Fruit fly (Drosophila melanogaster) whole organism, embryonic: ENCODE measurements around the gene CG15927.

Source experiments
- Atf-2 ChIP-seq: fragments of 200-800 bp; sonication (Bioruptor generic); optimal IDR thresholded peaks from 2 replicates; lab custom pipeline; 2016; ENCODE audit warnings: missing biosample characterization, missing genetic modification characterization
- BEAF-32 ChIP-seq: fragments of 200-800 bp; sonication (Bioruptor generic); optimal IDR thresholded peaks from 3 replicates; lab custom pipeline; 2017; ENCODE audit warnings: missing biosample characterization, missing genetic modification characterization, mild to moderate bottlenecking, moderate library complexity, missing genetic modification reagents
- CG10147 ChIP-seq: fragments of 200-800 bp; sonication (Bioruptor generic); optimal IDR thresholded peaks from 2 replicates; lab custom pipeline; 2019; ENCODE audit warnings: missing biosample characterization, mild to moderate bottlenecking, missing genetic modification characterization, moderate library complexity
- CG10462 ChIP-seq: fragments of 200-800 bp; sonication (Bioruptor generic); optimal IDR thresholded peaks from 2 replicates; lab custom pipeline; 2016; ENCODE audit warnings: missing biosample characterization, missing genetic modification characterization
- CG11085 ChIP-seq: fragments of 200-800 bp; sonication (Bioruptor generic); IDR thresholded peaks from 2 replicates; pipeline ENCODE4 v1.3.6; 2022; ENCODE audit warnings: missing biosample characterization, missing genetic modification characterization
- CG13624 ChIP-seq: fragments of 200-800 bp; sonication (Bioruptor generic); optimal IDR thresholded peaks from 2 replicates; lab custom pipeline; 2016; ENCODE audit warnings: missing biosample characterization, missing genetic modification characterization
- CG1529 ChIP-seq: fragments of 200-800 bp; sonication (Bioruptor generic); optimal IDR thresholded peaks from 3 replicates; lab custom pipeline; 2018; ENCODE audit warnings: missing biosample characterization, missing genetic modification characterization
- CG15514 ChIP-seq: fragments of 200-800 bp; sonication (Bioruptor generic); optimal IDR thresholded peaks from 3 replicates; lab custom pipeline; 2017; ENCODE audit warnings: missing biosample characterization, missing genetic modification characterization, mild to moderate bottlenecking, moderate library complexity, missing genetic modification reagents
- CG15696 ChIP-seq: fragments of 200-800 bp; sonication (Bioruptor generic); optimal IDR thresholded peaks from 2 replicates; lab custom pipeline; 2019; ENCODE audit warnings: missing biosample characterization, mild to moderate bottlenecking, missing genetic modification characterization, moderate library complexity
- CG16815 ChIP-seq: fragments of 200-800 bp; sonication (Bioruptor generic); optimal IDR thresholded peaks from 3 replicates; lab custom pipeline; 2017; ENCODE audit warnings: missing biosample characterization, mild to moderate bottlenecking, missing genetic modification characterization
- CG1832 ChIP-seq: fragments of 200-800 bp; sonication (Bioruptor generic); optimal IDR thresholded peaks from 2 replicates; lab custom pipeline; 2017; ENCODE audit warnings: missing biosample characterization, mild to moderate bottlenecking, missing genetic modification characterization, inconsistent platforms
- CG18599 ChIP-seq: fragments of 200-800 bp; sonication (Bioruptor generic); optimal IDR thresholded peaks from 3 replicates; lab custom pipeline; 2017; ENCODE audit warnings: missing biosample characterization, missing genetic modification characterization, mild to moderate bottlenecking, moderate library complexity, missing genetic modification reagents
- CG2120 ChIP-seq: fragments of 200-800 bp; sonication (Bioruptor generic); optimal IDR thresholded peaks from 3 replicates; lab custom pipeline; 2016; ENCODE audit warnings: missing biosample characterization, missing genetic modification characterization
- CG2678 ChIP-seq: fragments of 200-800 bp; sonication (Bioruptor generic); optimal IDR thresholded peaks from 3 replicates; lab custom pipeline; 2019; ENCODE audit warnings: missing biosample characterization, mild to moderate bottlenecking, missing genetic modification characterization, moderate library complexity
- CG2889 ChIP-seq: fragments of 200-800 bp; sonication (Bioruptor generic); IDR thresholded peaks from 3 replicates; pipeline ENCODE4 v1.3.6; 2022; ENCODE audit warnings: missing biosample characterization, missing genetic modification characterization
- CG32772 ChIP-seq: fragments of 200-800 bp; sonication (Bioruptor generic); IDR thresholded peaks from 2 replicates; pipeline ENCODE4 v1.3.6; 2022; ENCODE audit warnings: missing biosample characterization, missing genetic modification characterization
- CG3995 ChIP-seq: fragments of 200-800 bp; sonication (Bioruptor generic); optimal IDR thresholded peaks from 3 replicates; lab custom pipeline; 2016; ENCODE audit warnings: missing biosample characterization, missing genetic modification characterization
- CG4360 ChIP-seq: fragments of 200-800 bp; sonication (Bioruptor generic); IDR thresholded peaks from 2 replicates; pipeline ENCODE4 v1.3.6; 2022; ENCODE audit warnings: missing biosample characterization, missing genetic modification characterization
- CG6683 ChIP-seq: fragments of 200-800 bp; sonication (Bioruptor generic); optimal IDR thresholded peaks from 2 replicates; lab custom pipeline; 2017; ENCODE audit warnings: missing biosample characterization, mild to moderate bottlenecking, missing genetic modification characterization, missing genetic modification reagents
- CG7556 ChIP-seq: fragments of 200-800 bp; sonication (Bioruptor generic); optimal IDR thresholded peaks from 2 replicates; lab custom pipeline; 2017; ENCODE audit warnings: missing biosample characterization, mild to moderate bottlenecking, missing genetic modification characterization
- CG9609 ChIP-seq: fragments of 200-800 bp; sonication (Bioruptor generic); optimal IDR thresholded peaks from 3 replicates; lab custom pipeline; 2016; ENCODE audit warnings: missing biosample characterization, missing genetic modification characterization
- CkIIα-i1 ChIP-seq: fragments of 200-800 bp; sonication (Bioruptor generic); IDR thresholded peaks from 2 replicates; pipeline ENCODE4 v1.3.6; 2022; ENCODE audit warnings: missing biosample characterization, missing genetic modification characterization
- D ChIP-seq, 2 experiments: fragments of 200-800 bp in 1 of 2; fragments of >200 bp in 1 of 2; sonication (Bioruptor generic) in 1 of 2; optimal IDR thresholded peaks; 2 replicates in 1 of 2; 3 replicates in 1 of 2; lab custom pipeline; 2017; ENCODE audit warnings: mild to moderate bottlenecking in 1 of 2, missing biosample characterization in 1 of 2, missing genetic modification characterization in 1 of 2, missing genetic modification reagents in 1 of 2
- Dad ChIP-seq: fragments of 200-800 bp; sonication (Bioruptor generic); optimal IDR thresholded peaks from 3 replicates; lab custom pipeline; 2016; ENCODE audit warnings: missing biosample characterization, missing genetic modification characterization
- Dfd ChIP-seq, 2 experiments: fragments of >200 bp; optimal IDR thresholded peaks; 2 replicates each; lab custom pipeline; 2017; ENCODE audit warnings: missing biosample characterization in 2 of 2, missing genetic modification characterization in 2 of 2
- ERR ChIP-seq: fragments of 200-800 bp; sonication (Bioruptor generic); optimal IDR thresholded peaks from 2 replicates; lab custom pipeline; 2016; ENCODE audit warnings: missing biosample characterization, missing genetic modification characterization
- GATAe ChIP-seq: fragments of 200-800 bp; sonication (Bioruptor generic); conservative IDR thresholded peaks from 2 replicates; pipeline ENCODE4 v1.3.6; 2022; ENCODE audit warnings: missing biosample characterization, missing genetic modification characterization
- Jarid2 ChIP-seq: fragments of 200-800 bp; sonication (Bioruptor generic); optimal IDR thresholded peaks from 3 replicates; lab custom pipeline; 2017; ENCODE audit warnings: mild to moderate bottlenecking, missing biosample characterization, missing genetic modification reagents, missing genetic modification characterization
- MESR4 ChIP-seq: fragments of 200-800 bp; sonication (Bioruptor generic); optimal IDR thresholded peaks from 2 replicates; lab custom pipeline; 2018; ENCODE audit warnings: missing biosample characterization, mild to moderate bottlenecking, missing genetic modification characterization, moderate library complexity
- Mes4 ChIP-seq: fragments of 200-800 bp; sonication (Bioruptor generic); optimal IDR thresholded peaks from 2 replicates; lab custom pipeline; 2016; ENCODE audit warnings: missing biosample characterization, missing genetic modification characterization
- Myb ChIP-seq: fragments of 200-800 bp; sonication (Bioruptor generic); optimal IDR thresholded peaks from 2 replicates; lab custom pipeline; 2016; ENCODE audit warnings: missing biosample characterization, missing genetic modification characterization
- Neu2 ChIP-seq: fragments of 200-800 bp; sonication (Bioruptor generic); optimal IDR thresholded peaks from 3 replicates; lab custom pipeline; 2016; ENCODE audit warnings: missing biosample characterization, missing genetic modification characterization, borderline replicate concordance
- Nf-YC ChIP-seq: fragments of 200-800 bp; optimal IDR thresholded peaks from 3 replicates; lab custom pipeline; 2019; ENCODE audit warnings: missing biosample characterization, mild to moderate bottlenecking, missing genetic modification characterization, moderate library complexity
- Sin3A ChIP-seq: fragments of >200 bp; optimal IDR thresholded peaks from 2 replicates; lab custom pipeline; 2018
- ac ChIP-seq: fragments of 200-800 bp; sonication (Bioruptor generic); optimal IDR thresholded peaks from 3 replicates; lab custom pipeline; 2017; ENCODE audit warnings: missing biosample characterization, mild to moderate bottlenecking, missing genetic modification characterization
- al ChIP-seq: fragments of 200-800 bp; sonication (Bioruptor generic); IDR thresholded peaks from 2 replicates; pipeline ENCODE4 v1.3.6; 2022; ENCODE audit warnings: missing biosample characterization, missing genetic modification characterization
- aop ChIP-seq: fragments of 200-800 bp; sonication (Bioruptor generic); IDR thresholded peaks from 2 replicates; pipeline ENCODE4 v1.3.6; 2022; ENCODE audit warnings: missing biosample characterization, missing genetic modification characterization
- btn ChIP-seq: fragments of 200-800 bp; sonication (Bioruptor generic); optimal IDR thresholded peaks from 2 replicates; lab custom pipeline; 2016; ENCODE audit warnings: missing biosample characterization, missing genetic modification characterization
- chif ChIP-seq, 2 experiments: fragments of 200-800 bp; sonication (Bioruptor generic); optimal IDR thresholded peaks; 3 replicates each; lab custom pipeline; 2016; ENCODE audit warnings: missing biosample characterization in 2 of 2, missing genetic modification characterization in 2 of 2
- crp ChIP-seq, 2 experiments: fragments of 200-800 bp; sonication (Bioruptor generic); optimal IDR thresholded peaks; 2 replicates in 1 of 2; 3 replicates in 1 of 2; lab custom pipeline; 2017; ENCODE audit warnings: missing biosample characterization in 2 of 2, missing genetic modification characterization in 2 of 2, mild to moderate bottlenecking in 1 of 2, moderate library complexity in 1 of 2
- danr ChIP-seq: fragments of 200-800 bp; sonication (Bioruptor generic); IDR thresholded peaks from 2 replicates; pipeline ENCODE4 v1.3.6; 2022; ENCODE audit warnings: missing biosample characterization, missing genetic modification characterization
- ham ChIP-seq: fragments of 200-800 bp; sonication (Bioruptor generic); IDR thresholded peaks from 2 replicates; pipeline ENCODE4 v1.3.6; 2022; ENCODE audit warnings: missing biosample characterization, missing genetic modification characterization
- mld ChIP-seq: fragments of 200-800 bp; sonication (Bioruptor generic); IDR thresholded peaks from 3 replicates; pipeline ENCODE4 v1.3.6; 2022; ENCODE audit warnings: missing biosample characterization, missing genetic modification characterization; ENCODE audit not compliant: partially characterized antibody
- peb ChIP-seq: fragments of 200-800 bp; sonication (Bioruptor generic); IDR thresholded peaks from 2 replicates; pipeline ENCODE4 v1.3.6; 2022; ENCODE audit warnings: missing biosample characterization, missing genetic modification characterization
- pho ChIP-seq: fragments of 200-800 bp; sonication (Bioruptor generic); optimal IDR thresholded peaks from 2 replicates; lab custom pipeline; 2016; ENCODE audit warnings: missing biosample characterization, missing genetic modification characterization
- prd ChIP-seq, 3 experiments: fragments of >200 bp in 2 of 3; fragments of 200-800 bp in 1 of 3; sonication (Bioruptor generic) in 1 of 3; optimal IDR thresholded peaks in 2 of 3; IDR thresholded peaks in 1 of 3; 2 replicates in 2 of 3; 3 replicates in 1 of 3; pipeline versions ENCODE4 v1.3.6 to Lab custom; 2017 to 2022; ENCODE audit warnings: missing biosample characterization in 1 of 3, missing genetic modification characterization in 1 of 3
- ro ChIP-seq: fragments of 200-800 bp; sonication (Bioruptor generic); IDR thresholded peaks from 2 replicates; pipeline ENCODE4 v1.3.6; 2022; ENCODE audit warnings: missing biosample characterization, missing genetic modification characterization
- sens-2 ChIP-seq: fragments of 200-800 bp; sonication (Bioruptor generic); IDR thresholded peaks from 2 replicates; pipeline ENCODE4 v1.3.6; 2022; ENCODE audit warnings: missing biosample characterization, missing genetic modification characterization
- shn ChIP-seq: fragments of 200-800 bp; sonication (Bioruptor generic); optimal IDR thresholded peaks from 3 replicates; lab custom pipeline; 2016; ENCODE audit warnings: missing biosample characterization, missing genetic modification characterization
- zf30C ChIP-seq: fragments of 200-800 bp; sonication (Bioruptor generic); optimal IDR thresholded peaks from 3 replicates; lab custom pipeline; 2018; ENCODE audit warnings: missing biosample characterization, mild to moderate bottlenecking, missing genetic modification characterization

Gene CG15927

DNA sequence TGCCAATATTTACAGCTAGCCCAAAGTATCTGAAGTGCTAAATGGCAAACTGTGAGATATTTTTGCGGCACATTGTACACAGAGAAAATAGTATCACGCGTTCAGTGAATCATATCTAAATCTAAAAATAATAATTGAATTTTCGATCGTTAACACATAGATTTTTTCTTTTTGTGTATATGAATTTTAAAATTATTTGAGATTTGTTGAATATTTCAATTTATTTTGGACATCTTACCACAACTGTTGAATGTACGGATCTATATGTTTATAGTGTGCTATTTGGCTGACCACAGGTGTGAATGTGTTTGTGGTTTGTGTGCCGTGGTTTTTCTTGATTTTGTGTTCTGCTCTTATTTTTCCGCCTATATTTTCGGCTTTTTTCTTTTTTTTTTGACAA lies 15.2 kb downstream of the CG15927 start (continued):
- TF ChIP-seq CG16815 (GFP tag; lab: Kevin White, UChicago) (peak; percentile 36), CG10147 (GFP tag; lab: Kevin White, UChicago) (peak; percentile 40), CG2120 (GFP tag; lab: Kevin White, UChicago) (peak; percentile 86), chif (GFP tag; optimal IDR thresholded peaks at IDR 0.05; lab: Kevin White, UChicago) (peak in 1 of 2 experiments; percentile 42), shn (GFP tag; lab: Kevin White, UChicago) (peak; percentile 26), btn (GFP tag; lab: Kevin White, UChicago) (no peak), CG9609 (GFP tag; lab: Kevin White, UChicago) (peak; percentile 35), Dad (no peak), CG15514 (GFP tag; lab: Kevin White, UChicago) (peak; percentile 10), zf30C (no peak), BEAF-32 (GFP tag; lab: Kevin White, UChicago) (no peak), CG15696 (tag; lab: Kevin White, UChicago) (no peak), CG1529 (GFP tag; lab: Kevin White, UChicago) (peak; percentile 20), ERR (GFP tag; lab: Kevin White, UChicago) (no peak), CG4360 (no peak), sens-2 (GFP tag; lab: Robert Waterston, UW) (no peak), prd (optimal IDR thresholded peaks at IDR 0.05; lab: Kevin White, UChicago) (no peak), prd (GFP tag; IDR thresholded peaks at IDR 0.05; lab: Robert Waterston, UW) (peak; percentile 60; the same call in 2 of the 3 replicates), CkIIα-i1 (GFP tag; lab: Robert Waterston, UW) (no peak), ro (0 out of 2 replicates have a peak, but pooled peaks have one; percentile 28), CG32772 (GFP tag; lab: Robert Waterston, UW) (no peak; the same call in none of the 2 replicates), CG18599 (GFP tag; lab: Kevin White, UChicago) (peak; percentile 65), danr (GFP tag; lab: Robert Waterston, UW) (no peak), ac (GFP tag; lab: Kevin White, UChicago) (no peak), Neu2 (GFP tag; lab: Kevin White, UChicago) (no peak), al (peak; percentile 60), peb (GFP tag; lab: Robert Waterston, UW) (0 out of 2 replicates have a peak, but pooled peaks have one; percentile 18), Atf-2 (peak; percentile 42), CG6683 (GFP tag; lab: Kevin White, UChicago) (peak; percentile 1), CG11085 (GFP tag; lab: Robert Waterston, UW) (0 out of 2 replicates have a peak, but pooled peaks have one; percentile 33), CG3995 (GFP tag; lab: Kevin White, UChicago) (peak; percentile 31), Dfd (GFP tag; optimal IDR thresholded peaks at IDR 0.05; lab: Kevin White, UChicago) (no peak), ham (GFP tag; lab: Robert Waterston, UW) (no peak), CG1832 (GFP tag; lab: Kevin White, UChicago) (no peak), Jarid2 (no peak), CG7556 (peak; percentile 80), crp (GFP tag; optimal IDR thresholded peaks at IDR 0.05; lab: Kevin White, UChicago) (peak in 1 of 2 experiments; percentile 0), CG2889 (GFP tag; lab: Robert Waterston, UW) (0 out of 3 replicates have a peak, but pooled peaks have one; percentile 33), pho (peak; percentile 65), Nf-YC (tag; lab: Kevin White, UChicago) (no peak), CG10462 (no peak), MESR4 (no peak), CG13624 (no peak), Mes4 (GFP tag; lab: Kevin White, UChicago) (no peak), CG2678 (peak; percentile 72), Sin3A (lab: Kevin White, UChicago) (no peak), aop (GFP tag; lab: Robert Waterston, UW) (no peak), D (optimal IDR thresholded peaks at IDR 0.05; lab: Kevin White, UChicago) (no peak), D (GFP tag; optimal IDR thresholded peaks at IDR 0.05; lab: Kevin White, UChicago) (peak; percentile 16), Myb (GFP tag; lab: Kevin White, UChicago) (no peak), GATAe (GFP tag; lab: Robert Waterston, UW) (0 out of 2 replicates have a peak, but pooled peaks have one; percentile 16), mld (GFP tag; lab: Robert Waterston, UW) (no peak)
